Worm (Caenorhabditis elegans): ENCODE data around the gene K09E4.3.

Gene K09E4.3

ce11 chrII:14154357-14154756 lies 27.6 kb upstream of the K09E4.3 start, which contains the start of gene Y48B6A.1 (continued):
- TF ChIP-seq ZK546.5 (tag; optimal IDR thresholded peaks at IDR 0.05), result peak in 1 of 2 experiments; percentile 69
- peak; percentile 17 for TF ChIP-seq ces-1 (GFP tag; optimal IDR thresholded peaks at IDR 0.05)
- no peak for TF ChIP-seq dmd-8 (GFP tag; IDR thresholded peaks at IDR 0.05)
- TF ChIP-seq lin-38 (GFP tag; IDR thresholded peaks at IDR 0.05), result peak; percentile 99
- TF ChIP-seq nhr-28 (tag; optimal IDR thresholded peaks at IDR 0.05), result peak; percentile 93
- TF ChIP-seq zip-11 (GFP tag; IDR thresholded peaks at IDR 0.05), result no peak
- TF ChIP-seq Y48G9A.11 (GFP tag; IDR thresholded peaks at IDR 0.05), result peak; percentile 59; the same call in 1 of the 2 replicates
- peak; percentile 59 for TF ChIP-seq snpc-4 (tag; optimal IDR thresholded peaks at IDR 0.05)
- peak; percentile 81 for TF ChIP-seq nhr-102 (tag; optimal IDR thresholded peaks at IDR 0.05)
- TF ChIP-seq pqm-1 (tag; optimal IDR thresholded peaks at IDR 0.05), result peak; percentile 75
- peak; percentile 76; the same call in 1 of the 2 replicates for TF ChIP-seq pha-4 (GFP tag; IDR thresholded peaks at IDR 0.05)
- peak; percentile 99 for TF ChIP-seq pha-4 (tag; optimal IDR thresholded peaks at IDR 0.05)
- TF ChIP-seq mxl-3 (GFP tag; optimal IDR thresholded peaks at IDR 0.05), result peak; percentile 87
- TF ChIP-seq daf-19 (GFP tag; conservative IDR thresholded peaks at IDR 0.05), result no peak
- TF ChIP-seq nhr-76 (tag; optimal IDR thresholded peaks at IDR 0.05), result no peak
- peak; percentile 99 for TF ChIP-seq nhr-77 (tag; optimal IDR thresholded peaks at IDR 0.05)
- TF ChIP-seq tra-1 (GFP tag; IDR thresholded peaks at IDR 0.05), result 0 out of 2 replicates have a peak, but pooled peaks have one; percentile 45
- TF ChIP-seq mep-1 (tag; optimal IDR thresholded peaks at IDR 0.05), result peak; percentile 94
- 0 out of 2 replicates have a peak, but pooled peaks have one; percentile 64 for TF ChIP-seq egl-43 (GFP tag; IDR thresholded peaks at IDR 0.05)
- TF ChIP-seq ztf-11 (tag; optimal IDR thresholded peaks at IDR 0.05), result no peak
- TF ChIP-seq ama-1 (optimal IDR thresholded peaks at IDR 0.05), result peak; percentile 73
- peak; percentile 98 for TF ChIP-seq aha-1 (tag)
- 0 out of 2 replicates have a peak, but pooled peaks have one; percentile 35 for TF ChIP-seq saeg-2 (GFP tag; IDR thresholded peaks at IDR 0.05)
- no peak for TF ChIP-seq Y5F2A.4 (GFP tag; optimal IDR thresholded peaks at IDR 0.05)
- TF ChIP-seq rbr-2 (tag; optimal IDR thresholded peaks at IDR 0.05), result peak; percentile 91
- peak; percentile 83 for TF ChIP-seq jun-1 (tag; optimal IDR thresholded peaks at IDR 0.05)
- TF ChIP-seq mdl-1 (tag; optimal IDR thresholded peaks at IDR 0.05), result peak in 1 of 2 experiments; percentile 52
- no peak for TF ChIP-seq T20F7.1 (GFP tag; optimal IDR thresholded peaks at IDR 0.05)
- TF ChIP-seq nhr-6 (tag; optimal IDR thresholded peaks at IDR 0.05), result peak; percentile 86
- TF ChIP-seq madf-9 (GFP tag; conservative IDR thresholded peaks at IDR 0.05), result peak; percentile 87
- peak; percentile 92 for TF ChIP-seq nhr-11 (tag; optimal IDR thresholded peaks at IDR 0.05)
- TF ChIP-seq cey-2 (tag; optimal IDR thresholded peaks at IDR 0.05; ENCODE audit: borderline replicate concordance, insufficient read depth), result no peak
- TF ChIP-seq nhr-237 (tag; optimal IDR thresholded peaks at IDR 0.05), result no peak
- no peak for TF ChIP-seq snpc-1.2 (GFP tag; IDR thresholded peaks at IDR 0.05)
- no peak for TF ChIP-seq set-16 (GFP tag; IDR thresholded peaks at IDR 0.05)
- TF ChIP-seq daf-12 (tag; optimal IDR thresholded peaks at IDR 0.05), result no peak
- no peak for TF ChIP-seq ceh-28 (tag; optimal IDR thresholded peaks at IDR 0.05)
- TF ChIP-seq daf-8 (GFP tag; IDR thresholded peaks at IDR 0.05), result no peak
- 0 out of 2 replicates have a peak, but pooled peaks have one; percentile 35 for TF ChIP-seq php-3 (GFP tag; IDR thresholded peaks at IDR 0.05)
- TF ChIP-seq dpl-1 (GFP tag; optimal IDR thresholded peaks at IDR 0.05), result peak; percentile 90
- TF ChIP-seq hmg-1.1 (GFP tag; IDR thresholded peaks at IDR 0.05), result peak; percentile 82
- TF ChIP-seq zfp-2 (tag; optimal IDR thresholded peaks at IDR 0.05), result peak; percentile 49
- TF ChIP-seq ceh-32 (tag; optimal IDR thresholded peaks at IDR 0.05; ENCODE audit: poor library complexity), result no peak
- no peak for TF ChIP-seq F44E2.7 (GFP tag; IDR thresholded peaks at IDR 0.05)
- no peak for TF ChIP-seq aly-2 (tag; optimal IDR thresholded peaks at IDR 0.05)
- TF ChIP-seq F37D6.2 (tag; optimal IDR thresholded peaks at IDR 0.05), result peak; percentile 70
- peak; percentile 92 for TF ChIP-seq dmd-9 (GFP tag; IDR thresholded peaks at IDR 0.05)
- peak; percentile 54 for TF ChIP-seq sdz-12 (GFP tag; optimal IDR thresholded peaks at IDR 0.05)
- no peak for TF ChIP-seq nhr-41 (GFP tag; IDR thresholded peaks at IDR 0.05)
- TF ChIP-seq ceh-20 (GFP tag; IDR thresholded peaks at IDR 0.05), result peak; percentile 71
- TF ChIP-seq Y105C5A.15 (GFP tag; IDR thresholded peaks at IDR 0.05), result no peak
- TF ChIP-seq lin-29 (GFP tag; IDR thresholded peaks at IDR 0.05), result no peak
